Worm (Caenorhabditis elegans): ENCODE measurements around the gene sqv-3.
A peak's percentile ranks its signal among the peaks of the same experiment; 100 is the strongest.

sqv-3 gene

DNA sequence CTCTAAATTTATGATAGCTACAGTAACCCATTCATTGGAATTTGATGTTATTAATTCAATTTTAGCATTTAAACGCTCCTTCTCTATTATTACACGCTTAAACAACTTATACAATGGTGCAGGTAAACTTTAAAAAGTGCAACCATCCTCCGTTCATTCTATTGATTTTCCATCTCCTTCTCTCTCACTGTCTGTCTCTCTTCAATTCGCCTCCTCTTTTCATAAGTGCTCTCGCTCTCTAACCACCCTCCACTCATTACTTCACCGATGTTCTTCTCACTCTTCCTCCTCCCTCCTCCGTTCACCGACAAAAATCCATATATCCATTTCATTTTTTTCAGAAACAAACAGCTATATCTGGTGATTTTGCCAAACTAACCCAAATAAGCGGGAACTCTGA is 14.0 kb downstream of the sqv-3 start, which contains the start of gene cbp-1 (continued):
- TF ChIP-seq swsn-7 (tag; optimal IDR thresholded peaks at IDR 0.05) (peak; percentile 64), nhr-71 (tag; optimal IDR thresholded peaks at IDR 0.05) (peak; percentile 63), dpl-1 (GFP tag; optimal IDR thresholded peaks at IDR 0.05) (peak in 2 of 3 experiments; percentile 37 to 46), dsc-1 (tag; optimal IDR thresholded peaks at IDR 0.05) (peak; percentile 57), nhr-12 (tag; optimal IDR thresholded peaks at IDR 0.05) (no peak), aly-2 (tag; optimal IDR thresholded peaks at IDR 0.05) (peak; percentile 48), mab-9 (GFP tag; IDR thresholded peaks at IDR 0.05) (no peak), lin-14 (GFP tag; optimal IDR thresholded peaks at IDR 0.05) (peak; percentile 89), nhr-84 (tag; optimal IDR thresholded peaks at IDR 0.05) (no peak), lin-39 (tag; optimal IDR thresholded peaks at IDR 0.05) (peak; percentile 13), ceh-88 (GFP tag; IDR thresholded peaks at IDR 0.05) (no peak; the same call in 1 of the 2 replicates), mep-1 (tag; optimal IDR thresholded peaks at IDR 0.05) (no peak), fkh-10 (GFP tag; optimal IDR thresholded peaks at IDR 0.05) (no peak), unc-98 (GFP tag; IDR thresholded peaks at IDR 0.05) (no peak), hlh-4 (tag; optimal IDR thresholded peaks at IDR 0.05) (no peak)

DNA sequence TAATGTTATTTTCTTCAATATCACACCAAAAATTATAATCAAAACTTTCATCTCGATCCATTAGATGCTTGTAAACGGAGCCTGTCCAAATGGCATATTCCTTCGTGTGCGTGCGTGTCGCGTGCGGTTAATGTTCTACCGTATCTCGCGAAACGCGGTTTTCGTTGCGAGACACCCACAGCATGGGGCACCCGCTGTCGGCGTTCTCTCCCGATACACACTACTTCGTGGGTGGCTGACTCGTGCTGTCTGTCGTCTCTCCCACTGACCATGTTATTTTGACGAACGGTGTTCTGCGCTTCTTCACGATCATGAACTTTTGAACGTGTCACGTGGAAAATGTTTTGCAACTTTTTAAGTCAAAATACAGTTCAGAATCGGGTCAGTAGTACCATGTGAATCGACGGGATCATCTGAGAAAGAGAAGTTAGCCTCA is 14.7 kb downstream of the sqv-3 start:
- peak; percentile 95 for TF ChIP-seq sup-37 (GFP tag; optimal IDR thresholded peaks at IDR 0.05)
- no peak for TF ChIP-seq pqm-1 (tag; optimal IDR thresholded peaks at IDR 0.05)
- peak; percentile 79 for TF ChIP-seq lin-15B (tag; optimal IDR thresholded peaks at IDR 0.05)
- peak; percentile 99 for TF ChIP-seq ztf-4 (tag; optimal IDR thresholded peaks at IDR 0.05)
- TF ChIP-seq jun-1 (tag; optimal IDR thresholded peaks at IDR 0.05), result peak; percentile 98
- TF ChIP-seq elt-2 (tag; optimal IDR thresholded peaks at IDR 0.05), result peak; percentile 95
- TF ChIP-seq efl-1 (optimal IDR thresholded peaks at IDR 0.05), result peak; percentile 92 to 96
- TF ChIP-seq efl-1 (GFP tag; optimal IDR thresholded peaks at IDR 0.05 in 1 of 2), result peak; percentile 81 to 99
- peak; percentile 60; the same call in 1 of the 2 replicates for TF ChIP-seq unc-98 (GFP tag; IDR thresholded peaks at IDR 0.05)
- peak; percentile 34 for TF ChIP-seq ceh-63 (GFP tag; optimal IDR thresholded peaks at IDR 0.05)
- peak; percentile 94 for TF ChIP-seq C04F5.9 (tag; optimal IDR thresholded peaks at IDR 0.05)
- peak; percentile 98 for TF ChIP-seq nhr-90 (tag; optimal IDR thresholded peaks at IDR 0.05; ENCODE audit: poor library complexity)
- TF ChIP-seq hlh-4 (tag; optimal IDR thresholded peaks at IDR 0.05), result no peak
- TF ChIP-seq nhr-11 (tag; optimal IDR thresholded peaks at IDR 0.05), result peak; percentile 89
- TF ChIP-seq hpl-2 (GFP tag; optimal IDR thresholded peaks at IDR 0.05), result peak; percentile 89
- peak; percentile 99 for TF ChIP-seq nhr-47 (tag; optimal IDR thresholded peaks at IDR 0.05)
- peak; percentile 97 for TF ChIP-seq ceh-88 (GFP tag; IDR thresholded peaks at IDR 0.05)
- TF ChIP-seq lin-35 (GFP tag; optimal IDR thresholded peaks at IDR 0.05), result peak; percentile 90 to 92
- no peak for TF ChIP-seq pag-3 (tag; optimal IDR thresholded peaks at IDR 0.05; ENCODE audit: borderline replicate concordance, insufficient read depth)
- peak; percentile 100 for TF ChIP-seq lsy-2 (tag; optimal IDR thresholded peaks at IDR 0.05)
- TF ChIP-seq irx-1 (tag; optimal IDR thresholded peaks at IDR 0.05), result peak; percentile 96
- TF ChIP-seq rnt-1 (tag; optimal IDR thresholded peaks at IDR 0.05), result peak; percentile 98
- peak; percentile 89 for TF ChIP-seq nhr-237 (tag; optimal IDR thresholded peaks at IDR 0.05)
- peak; percentile 96 for TF ChIP-seq unc-130 (tag; optimal IDR thresholded peaks at IDR 0.05)
- TF ChIP-seq aly-2 (tag; optimal IDR thresholded peaks at IDR 0.05), result peak; percentile 96
- TF ChIP-seq lir-3 (tag; optimal IDR thresholded peaks at IDR 0.05; ENCODE audit: poor library complexity), result peak; percentile 89
- peak; percentile 36 to 97 for TF ChIP-seq ztf-11 (tag; optimal IDR thresholded peaks at IDR 0.05)
- TF ChIP-seq swsn-7 (tag; optimal IDR thresholded peaks at IDR 0.05), result peak; percentile 99
- TF ChIP-seq nhr-77 (tag; optimal IDR thresholded peaks at IDR 0.05), result peak; percentile 95
- TF ChIP-seq lin-14 (GFP tag; optimal IDR thresholded peaks at IDR 0.05), result peak; percentile 100
- TF ChIP-seq xbp-1 (tag; optimal IDR thresholded peaks at IDR 0.05), result peak; percentile 97
- peak; percentile 70 for TF ChIP-seq fkh-4 (tag; optimal IDR thresholded peaks at IDR 0.05; ENCODE audit: borderline replicate concordance)
- peak; percentile 99 for TF ChIP-seq nhr-20 (tag; optimal IDR thresholded peaks at IDR 0.05)
- peak; percentile 96 for TF ChIP-seq ceh-8 (GFP tag; optimal IDR thresholded peaks at IDR 0.05)
- TF ChIP-seq snu-23 (GFP tag; optimal IDR thresholded peaks at IDR 0.05), result peak; percentile 99
- TF ChIP-seq dsc-1 (tag; optimal IDR thresholded peaks at IDR 0.05), result peak; percentile 98
- TF ChIP-seq vab-15 (tag; optimal IDR thresholded peaks at IDR 0.05), result peak; percentile 86
- TF ChIP-seq nhr-84 (tag; optimal IDR thresholded peaks at IDR 0.05), result no peak
- TF ChIP-seq sptf-1 (tag; optimal IDR thresholded peaks at IDR 0.05), result no peak
- peak; percentile 74 for TF ChIP-seq unc-62 (GFP tag; optimal IDR thresholded peaks at IDR 0.05)
- peak; percentile 84 for TF ChIP-seq snpc-4 (tag; optimal IDR thresholded peaks at IDR 0.05)
- peak; percentile 77 to 99 for TF ChIP-seq mdl-1 (tag; optimal IDR thresholded peaks at IDR 0.05)
- peak; percentile 95 for TF ChIP-seq skn-1 (tag; optimal IDR thresholded peaks at IDR 0.05)

Measured in whole organism, L1 larva.